Worm (Caenorhabditis elegans) whole organism, L1 larva: ENCODE data around the gene F13D12.5.
A peak's percentile ranks its signal among the peaks of the same experiment; 100 is the strongest.

Source experiments
- C16A3.4 ChIP-seq: fragments of 150-350 bp; optimal IDR thresholded peaks from 2 replicates; lab custom pipeline; 2014; ENCODE audit warnings: missing biosample characterization, missing genetic modification characterization
- Y116A8C.19 ChIP-seq: sonication (generic microtip); optimal IDR thresholded peaks from 2 replicates; lab custom pipeline; 2016; ENCODE audit warnings: missing compliant biosample characterization, missing genetic modification characterization, borderline replicate concordance
- aha-1 ChIP-seq: fragments of 150-350 bp; optimal IDR thresholded peaks from 2 replicates; lab custom pipeline; 2014; ENCODE audit warnings: missing biosample characterization, missing genetic modification characterization
- aly-2 ChIP-seq: fragments of 150-350 bp; optimal IDR thresholded peaks from 2 replicates; lab custom pipeline; 2014; ENCODE audit warnings: missing biosample characterization, missing genetic modification characterization
- ceh-63 ChIP-seq: fragments of 200-800 bp; sonication (Bioruptor generic); optimal IDR thresholded peaks from 2 replicates; lab custom pipeline; 2018; ENCODE audit warnings: mild to moderate bottlenecking, missing genetic modification characterization, missing compliant biosample characterization
- ceh-8 ChIP-seq: fragments of 200-800 bp; sonication (Bioruptor generic); optimal IDR thresholded peaks from 2 replicates; lab custom pipeline; 2018; ENCODE audit warnings: mild to moderate bottlenecking, missing genetic modification characterization, moderate library complexity, missing compliant biosample characterization
- ceh-82 ChIP-seq, 3 experiments: fragments of 150-350 bp in 1 of 3; sonication (generic microtip) in 2 of 3; optimal IDR thresholded peaks; 2 replicates each; lab custom pipeline; 2014 to 2017; ENCODE audit warnings: missing biosample characterization in 3 of 3, missing genetic modification characterization in 3 of 3
- ceh-88 ChIP-seq: fragments of 200-800 bp; sonication (Bioruptor generic); IDR thresholded peaks from 2 replicates; pipeline ENCODE4 v1.3.6; 2022; ENCODE audit warnings: missing genetic modification characterization, missing compliant biosample characterization
- ceh-90 ChIP-seq: sonication (generic microtip); optimal IDR thresholded peaks from 2 replicates; lab custom pipeline; 2016; ENCODE audit warnings: missing genetic modification characterization, missing compliant biosample characterization
- ces-1 ChIP-seq: fragments of 150-350 bp; optimal IDR thresholded peaks from 2 replicates; lab custom pipeline; 2014; ENCODE audit warnings: missing biosample characterization, missing genetic modification reagents, missing genetic modification characterization
- efl-1 ChIP-seq, 4 experiments: fragments of 150-350 bp; optimal IDR thresholded peaks in 3 of 4; peaks in 1 of 4; 1 replicate in 1 of 4; 2 replicates in 3 of 4; lab custom pipeline; 2014; ENCODE audit warnings: missing biosample characterization in 2 of 4, missing genetic modification characterization in 2 of 4, missing genetic modification reagents in 2 of 4
- efl-3 ChIP-seq: fragments of 200-800 bp; sonication (Bioruptor generic); optimal IDR thresholded peaks from 2 replicates; lab custom pipeline; 2018; ENCODE audit warnings: mild to moderate bottlenecking, missing genetic modification characterization, missing compliant biosample characterization
- egl-13 ChIP-seq: sonication (generic microtip); optimal IDR thresholded peaks from 2 replicates; lab custom pipeline; 2016; ENCODE audit warnings: missing genotype, missing genetic modification reagents, missing genetic modification characterization, missing compliant biosample characterization
- egl-27 ChIP-seq, 2 experiments: fragments of 150-350 bp in 1 of 2; sonication (generic microtip); optimal IDR thresholded peaks; 3 replicates each; lab custom pipeline; 2017 to 2018; ENCODE audit warnings: missing biosample characterization in 2 of 2, missing genetic modification characterization in 2 of 2, missing genetic modification reagents in 2 of 2
- elt-2 ChIP-seq: sonication (generic microtip); optimal IDR thresholded peaks from 2 replicates; lab custom pipeline; 2016; ENCODE audit warnings: missing genetic modification characterization, mild to moderate bottlenecking, inconsistent platforms, missing compliant biosample characterization, missing genetic modification reagents
- elt-3 ChIP-seq, 6 experiments: fragments of 150-350 bp in 1 of 6; sonication (generic microtip); optimal IDR thresholded peaks; 2 replicates each; lab custom pipeline; 2017 to 2018; ENCODE audit warnings: missing biosample characterization in 6 of 6, missing genetic modification characterization in 6 of 6, inconsistent platforms in 1 of 6
- fkh-4 ChIP-seq: sonication (generic microtip); optimal IDR thresholded peaks from 2 replicates; lab custom pipeline; 2016; ENCODE audit warnings: missing compliant biosample characterization, missing genetic modification characterization, borderline replicate concordance
- fos-1 ChIP-seq: fragments of 150-350 bp; optimal IDR thresholded peaks from 2 replicates; lab custom pipeline; 2014; ENCODE audit warnings: missing biosample characterization, missing genetic modification characterization
- hlh-4 ChIP-seq: sonication (generic microtip); optimal IDR thresholded peaks from 2 replicates; lab custom pipeline; 2016; ENCODE audit warnings: mild to moderate bottlenecking, missing genetic modification characterization, missing compliant biosample characterization
- irx-1 ChIP-seq: sonication (generic microtip); optimal IDR thresholded peaks from 2 replicates; lab custom pipeline; 2016; ENCODE audit warnings: missing genetic modification characterization, missing compliant biosample characterization
- jun-1 ChIP-seq: fragments of 150-350 bp; optimal IDR thresholded peaks from 2 replicates; lab custom pipeline; 2014; ENCODE audit warnings: missing biosample characterization, missing genetic modification reagents, missing genetic modification characterization
- lin-13 ChIP-seq: fragments of 150-350 bp; optimal IDR thresholded peaks from 2 replicates; lab custom pipeline; 2014; ENCODE audit warnings: missing biosample characterization, missing genetic modification reagents, missing genetic modification characterization
- lin-14 ChIP-seq: fragments of 200-800 bp; sonication (Bioruptor generic); optimal IDR thresholded peaks from 2 replicates; lab custom pipeline; 2018; ENCODE audit warnings: mild to moderate bottlenecking, missing genetic modification characterization, moderate library complexity, missing compliant biosample characterization
- lin-15B ChIP-seq: fragments of 150-350 bp; sonication (generic microtip); optimal IDR thresholded peaks from 3 replicates; lab custom pipeline; 2014; ENCODE audit warnings: missing biosample characterization, missing genetic modification characterization
- lin-35 ChIP-seq, 2 experiments: fragments of 150-350 bp; optimal IDR thresholded peaks; 2 replicates each; lab custom pipeline; 2014; ENCODE audit warnings: missing biosample characterization in 2 of 2, missing genetic modification characterization in 2 of 2, missing genetic modification reagents in 2 of 2
- lir-3 ChIP-seq: sonication (generic microtip); optimal IDR thresholded peaks from 2 replicates; lab custom pipeline; 2016; ENCODE audit warnings: mild to moderate bottlenecking, missing genetic modification characterization, moderate library complexity, missing compliant biosample characterization; ENCODE audit not compliant: poor library complexity
- lsy-2 ChIP-seq, 2 experiments: fragments of 150-350 bp; optimal IDR thresholded peaks; 2 replicates each; lab custom pipeline; 2014; ENCODE audit warnings: missing biosample characterization in 2 of 2, missing genetic modification characterization in 2 of 2
- mab-9 ChIP-seq: fragments of 200-800 bp; sonication (Bioruptor generic); IDR thresholded peaks from 2 replicates; pipeline ENCODE4 v1.3.6; 2022; ENCODE audit warnings: missing genetic modification reagents, missing genetic modification characterization, missing compliant biosample characterization
- mdl-1 ChIP-seq, 2 experiments: fragments of 150-350 bp; optimal IDR thresholded peaks; 2 replicates each; lab custom pipeline; 2014 to 2017; ENCODE audit warnings: missing biosample characterization in 2 of 2, missing genetic modification characterization in 2 of 2, inconsistent platforms in 1 of 2
- mef-2 ChIP-seq: fragments of 150-350 bp; optimal IDR thresholded peaks from 2 replicates; lab custom pipeline; 2014; ENCODE audit warnings: missing biosample characterization, missing genetic modification characterization
- nhr-12 ChIP-seq: sonication (generic microtip); optimal IDR thresholded peaks from 2 replicates; lab custom pipeline; 2017; ENCODE audit warnings: missing biosample characterization, missing genetic modification characterization
- nhr-20 ChIP-seq: sonication (generic microtip); optimal IDR thresholded peaks from 2 replicates; lab custom pipeline; 2016; ENCODE audit warnings: mild to moderate bottlenecking, missing genetic modification characterization, missing compliant biosample characterization
- nhr-28 ChIP-seq: fragments of 150-350 bp; optimal IDR thresholded peaks from 2 replicates; lab custom pipeline; 2014; ENCODE audit warnings: missing biosample characterization, missing genetic modification characterization
- nhr-47 ChIP-seq: sonication (generic microtip); optimal IDR thresholded peaks from 2 replicates; lab custom pipeline; 2016; ENCODE audit warnings: mild to moderate bottlenecking, missing genetic modification characterization, moderate library complexity, missing compliant biosample characterization
- nhr-76 ChIP-seq: sonication (generic microtip); optimal IDR thresholded peaks from 2 replicates; lab custom pipeline; 2017; ENCODE audit warnings: missing biosample characterization, missing genetic modification characterization
- nhr-84 ChIP-seq: sonication (generic microtip); optimal IDR thresholded peaks from 2 replicates; lab custom pipeline; 2017; ENCODE audit warnings: missing biosample characterization, missing genetic modification characterization
- pag-3 ChIP-seq: sonication (generic microtip); optimal IDR thresholded peaks from 2 replicates; lab custom pipeline; 2017; ENCODE audit warnings: missing genetic modification characterization, mild to moderate bottlenecking, missing compliant biosample characterization, antibody characterized with exemption, borderline replicate concordance; ENCODE audit not compliant: insufficient read depth
- pqm-1 ChIP-seq: sonication (generic microtip); optimal IDR thresholded peaks from 3 replicates; lab custom pipeline; 2017; ENCODE audit warnings: missing biosample characterization, missing genetic modification characterization
- rnt-1 ChIP-seq: sonication (generic microtip); optimal IDR thresholded peaks from 2 replicates; lab custom pipeline; 2016; ENCODE audit warnings: mild to moderate bottlenecking, missing genetic modification characterization, moderate library complexity, missing compliant biosample characterization
- snu-23 ChIP-seq: sonication (generic microtip); optimal IDR thresholded peaks from 2 replicates; lab custom pipeline; 2016; ENCODE audit warnings: missing genetic modification characterization, missing compliant biosample characterization
- sox-4 ChIP-seq: sonication (generic microtip); optimal IDR thresholded peaks from 2 replicates; lab custom pipeline; 2016; ENCODE audit warnings: missing genetic modification characterization, missing compliant biosample characterization
- sptf-1 ChIP-seq: fragments of 150-350 bp; optimal IDR thresholded peaks from 2 replicates; lab custom pipeline; 2014; ENCODE audit warnings: missing biosample characterization, missing genetic modification characterization
- sup-37 ChIP-seq: fragments of 200-800 bp; sonication (Bioruptor generic); optimal IDR thresholded peaks from 2 replicates; lab custom pipeline; 2018; ENCODE audit warnings: mild to moderate bottlenecking, missing genetic modification characterization, missing compliant biosample characterization
- swsn-7 ChIP-seq: sonication (generic microtip); optimal IDR thresholded peaks from 2 replicates; lab custom pipeline; 2016; ENCODE audit warnings: missing genetic modification characterization, missing compliant biosample characterization
- tbx-2 ChIP-seq: sonication (generic microtip); optimal IDR thresholded peaks from 2 replicates; lab custom pipeline; 2016; ENCODE audit warnings: missing genetic modification characterization, missing compliant biosample characterization
- tlp-1 ChIP-seq: fragments of 150-350 bp; optimal IDR thresholded peaks from 2 replicates; lab custom pipeline; 2014; ENCODE audit warnings: missing biosample characterization, missing genetic modification characterization
- unc-130 ChIP-seq: fragments of 150-350 bp; optimal IDR thresholded peaks from 2 replicates; lab custom pipeline; 2017; ENCODE audit warnings: missing biosample characterization, missing genetic modification characterization, inconsistent platforms
- unc-30 ChIP-seq: sonication (generic microtip); optimal IDR thresholded peaks from 2 replicates; lab custom pipeline; 2017; ENCODE audit warnings: missing biosample characterization, missing genetic modification characterization
- unc-62 ChIP-seq: fragments of 150-350 bp; optimal IDR thresholded peaks from 2 replicates; lab custom pipeline; 2014; ENCODE audit warnings: missing biosample characterization, missing genetic modification reagents, missing genetic modification characterization
- unc-98 ChIP-seq: fragments of 200-800 bp; sonication (Bioruptor generic); IDR thresholded peaks from 2 replicates; pipeline ENCODE4 v1.3.6; 2022; ENCODE audit warnings: missing genetic modification characterization, missing compliant biosample characterization
- xbp-1 ChIP-seq: sonication (generic microtip); optimal IDR thresholded peaks from 2 replicates; lab custom pipeline; 2016; ENCODE audit warnings: missing genetic modification characterization, missing compliant biosample characterization
- zip-4 ChIP-seq: fragments of 200-800 bp; sonication (Bioruptor generic); optimal IDR thresholded peaks from 2 replicates; lab custom pipeline; 2018; ENCODE audit warnings: mild to moderate bottlenecking, missing genetic modification characterization, moderate library complexity, missing compliant biosample characterization

F13D12.5 gene

DNA sequence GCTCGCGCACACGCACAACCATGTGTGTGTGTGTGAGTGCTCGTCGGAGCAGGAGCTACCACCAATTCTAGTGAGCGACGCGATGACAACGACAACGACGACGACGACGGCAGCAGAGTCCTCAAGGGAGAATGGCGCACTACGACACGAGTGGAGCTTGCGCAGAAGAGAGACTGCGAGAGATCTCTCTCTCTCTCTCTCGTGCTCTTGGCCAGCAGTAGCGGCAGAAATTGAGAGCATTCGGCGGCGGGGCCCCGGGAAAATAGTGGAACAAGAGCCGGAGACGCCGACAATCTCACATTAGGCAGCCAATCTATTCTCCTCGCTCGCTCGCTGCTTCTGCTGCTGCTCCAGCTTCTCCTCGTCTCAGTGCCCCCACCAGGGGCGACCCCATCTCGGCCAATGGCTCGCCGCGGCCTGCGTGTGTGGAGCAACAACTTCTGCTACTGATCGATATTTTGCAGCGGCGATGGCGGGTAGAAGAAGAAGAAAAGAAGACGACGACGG lies 20.2 kb downstream of the F13D12.5 start (continued):
- TF ChIP-seq nhr-84 (tag; lab: Kevin White, UChicago) (no peak), mef-2 (tag; lab: Kevin White, UChicago) (peak; percentile 56), lin-15B (tag; lab: Kevin White, UChicago) (no peak), lin-13 (GFP tag; lab: Kevin White, UChicago) (peak; percentile 64), ceh-82 (tag; optimal IDR thresholded peaks at IDR 0.05; lab: Kevin White, UChicago) (peak; percentile 42 to 78 (median 70)), pag-3 (tag; lab: Kevin White, UChicago) (no peak), ces-1 (GFP tag; lab: Kevin White, UChicago) (no peak), lir-3 (tag; lab: Kevin White, UChicago) (peak; percentile 55), sptf-1 (tag; lab: Kevin White, UChicago) (no peak), aly-2 (tag; lab: Kevin White, UChicago) (no peak), mdl-1 (tag; optimal IDR thresholded peaks at IDR 0.05; lab: Kevin White, UChicago) (no peak), zip-4 (GFP tag; lab: Kevin White, UChicago) (peak; percentile 34), ceh-63 (GFP tag; lab: Kevin White, UChicago) (no peak), sox-4 (tag; lab: Kevin White, UChicago) (peak; percentile 48), efl-1 (optimal IDR thresholded peaks at IDR 0.05; lab: Kevin White, UChicago) (peak; percentile 30 to 52), efl-1 (GFP tag; optimal IDR thresholded peaks at IDR 0.05 in 1 of 2; lab: Kevin White, UChicago) (peak in 1 of 2 experiments; percentile 64), mab-9 (peak; percentile 72), tbx-2 (tag; lab: Kevin White, UChicago) (peak; percentile 80), nhr-20 (tag; lab: Kevin White, UChicago) (peak; percentile 41), nhr-12 (tag; lab: Kevin White, UChicago) (no peak), lin-14 (GFP tag; lab: Kevin White, UChicago) (peak; percentile 93), C16A3.4 (peak; percentile 30), snu-23 (GFP tag; lab: Kevin White, UChicago) (peak; percentile 69), unc-130 (tag; lab: Kevin White, UChicago) (no peak), egl-13 (tag; lab: Kevin White, UChicago) (peak; percentile 69), jun-1 (peak; percentile 43), lin-35 (GFP tag; optimal IDR thresholded peaks at IDR 0.05; lab: Kevin White, UChicago) (peak in 1 of 2 experiments; percentile 41), nhr-28 (tag; lab: Kevin White, UChicago) (no peak), efl-3 (GFP tag; lab: Kevin White, UChicago) (no peak), xbp-1 (peak; percentile 42), ceh-90 (tag; lab: Kevin White, UChicago) (no peak), elt-3 (tag; optimal IDR thresholded peaks at IDR 0.05; lab: Kevin White, UChicago) (no peak), rnt-1 (tag; lab: Kevin White, UChicago) (no peak), unc-98 (GFP tag; lab: Robert Waterston, UW) (no peak), ceh-8 (peak; percentile 89), lsy-2 (tag; optimal IDR thresholded peaks at IDR 0.05; lab: Kevin White, UChicago) (peak; percentile 1 to 57), ceh-88 (GFP tag; lab: Robert Waterston, UW) (no peak), fos-1 (tag; lab: Kevin White, UChicago) (peak; percentile 39), aha-1 (tag; lab: Kevin White, UChicago) (no peak), egl-27 (tag; optimal IDR thresholded peaks at IDR 0.05; lab: Kevin White, UChicago) (no peak), elt-2 (tag; lab: Kevin White, UChicago) (no peak), tlp-1 (tag; lab: Kevin White, UChicago) (no peak), sup-37 (GFP tag; lab: Kevin White, UChicago) (no peak), Y116A8C.19 (tag; lab: Kevin White, UChicago) (no peak), nhr-47 (tag; lab: Kevin White, UChicago) (peak; percentile 77), pqm-1 (no peak), unc-62 (GFP tag; lab: Kevin White, UChicago) (no peak), nhr-76 (tag; lab: Kevin White, UChicago) (no peak), unc-30 (tag; lab: Kevin White, UChicago) (no peak), fkh-4 (no peak), hlh-4 (tag; lab: Kevin White, UChicago) (no peak), swsn-7 (peak; percentile 72), irx-1 (tag; lab: Kevin White, UChicago) (peak; percentile 46)
